Fruit fly (Drosophila melanogaster) whole organism, embryonic: Measurements from ENCODE around the gene CG3529.
A peak's percentile ranks its signal among the peaks of the same experiment; 100 is the strongest.

Experiments used
- ATbp ChIP-seq: fragments of 200-800 bp; sonication (Bioruptor generic); optimal IDR thresholded peaks from 2 replicates; lab custom pipeline; 2017; ENCODE audit warnings: missing biosample characterization, mild to moderate bottlenecking, missing genetic modification characterization, missing genetic modification reagents
- Bgb ChIP-seq: fragments of 200-800 bp; sonication (Bioruptor generic); IDR thresholded peaks from 2 replicates; pipeline ENCODE4 v1.3.6; 2022; ENCODE audit warnings: missing biosample characterization, missing genetic modification characterization; ENCODE audit not compliant: partially characterized antibody
- CG10979 ChIP-seq: fragments of 200-800 bp; sonication (Bioruptor generic); optimal IDR thresholded peaks from 2 replicates; lab custom pipeline; 2018; ENCODE audit warnings: missing biosample characterization, mild to moderate bottlenecking, missing genetic modification characterization, moderate library complexity
- CG11093 ChIP-seq: fragments of 200-800 bp; sonication (Bioruptor generic); IDR thresholded peaks from 3 replicates; pipeline ENCODE4 v1.3.6; 2022; ENCODE audit warnings: missing biosample characterization, missing genetic modification characterization
- CG11398 ChIP-seq: fragments of 200-800 bp; sonication (Bioruptor generic); optimal IDR thresholded peaks from 2 replicates; lab custom pipeline; 2016; ENCODE audit warnings: missing biosample characterization, missing genetic modification characterization
- CG11560 ChIP-seq: fragments of 200-800 bp; sonication (Bioruptor generic); IDR thresholded peaks from 3 replicates; pipeline ENCODE4 v1.3.6; 2022; ENCODE audit warnings: missing biosample characterization, missing genetic modification characterization
- CG12744 ChIP-seq: fragments of 200-800 bp; sonication (Bioruptor generic); optimal IDR thresholded peaks from 2 replicates; lab custom pipeline; 2016; ENCODE audit warnings: missing biosample characterization, missing genetic modification characterization
- CG13775 ChIP-seq: fragments of 200-800 bp; sonication (Bioruptor generic); optimal IDR thresholded peaks from 3 replicates; lab custom pipeline; 2017; ENCODE audit warnings: missing biosample characterization, mild to moderate bottlenecking, missing genetic modification characterization
- CG15269 ChIP-seq: fragments of 200-800 bp; sonication (Bioruptor generic); optimal IDR thresholded peaks from 2 replicates; lab custom pipeline; 2018; ENCODE audit warnings: missing biosample characterization, mild to moderate bottlenecking, missing genetic modification characterization, moderate library complexity
- CG17568 ChIP-seq: fragments of 200-800 bp; sonication (Bioruptor generic); optimal IDR thresholded peaks from 2 replicates; lab custom pipeline; 2018; ENCODE audit warnings: missing biosample characterization, mild to moderate bottlenecking, missing genetic modification characterization, moderate library complexity
- CG18764 ChIP-seq: fragments of 200-800 bp; sonication (Bioruptor generic); optimal IDR thresholded peaks from 3 replicates; lab custom pipeline; 2016; ENCODE audit warnings: missing biosample characterization, missing genetic modification characterization
- CG3407 ChIP-seq: fragments of 200-800 bp; sonication (Bioruptor generic); optimal IDR thresholded peaks from 2 replicates; lab custom pipeline; 2018; ENCODE audit warnings: missing biosample characterization, mild to moderate bottlenecking, missing genetic modification characterization
- CG4282 ChIP-seq: fragments of 200-800 bp; sonication (Bioruptor generic); optimal IDR thresholded peaks from 2 replicates; lab custom pipeline; 2016; ENCODE audit warnings: missing biosample characterization, missing genetic modification characterization
- CG5953 ChIP-seq: fragments of 200-800 bp; sonication (Bioruptor generic); IDR thresholded peaks from 2 replicates; pipeline ENCODE4 v1.3.6; 2022; ENCODE audit warnings: missing biosample characterization, missing genetic modification characterization
- CG6654 ChIP-seq: fragments of 200-800 bp; sonication (Bioruptor generic); optimal IDR thresholded peaks from 2 replicates; lab custom pipeline; 2017; ENCODE audit warnings: missing biosample characterization, mild to moderate bottlenecking, missing genetic modification characterization
- CG7928 ChIP-seq: fragments of 200-800 bp; sonication (Bioruptor generic); optimal IDR thresholded peaks from 2 replicates; lab custom pipeline; 2017; ENCODE audit warnings: missing biosample characterization, mild to moderate bottlenecking, missing genetic modification characterization
- CG9609 ChIP-seq: fragments of 200-800 bp; sonication (Bioruptor generic); optimal IDR thresholded peaks from 3 replicates; lab custom pipeline; 2016; ENCODE audit warnings: missing biosample characterization, missing genetic modification characterization
- Dek ChIP-seq: fragments of 200-800 bp; sonication (Bioruptor generic); optimal IDR thresholded peaks from 3 replicates; lab custom pipeline; 2019; ENCODE audit warnings: missing biosample characterization, mild to moderate bottlenecking, missing genetic modification characterization, moderate library complexity
- E2f1 ChIP-seq: fragments of 200-800 bp; sonication (Bioruptor generic); IDR thresholded peaks from 2 replicates; pipeline ENCODE4 v1.3.6; 2022; ENCODE audit warnings: missing biosample characterization, missing genetic modification characterization
- Elba2 ChIP-seq: fragments of 200-800 bp; sonication (Bioruptor generic); optimal IDR thresholded peaks from 3 replicates; lab custom pipeline; 2016; ENCODE audit warnings: missing biosample characterization, missing genetic modification characterization
- Ets97D ChIP-seq: fragments of 200-800 bp; sonication (Bioruptor generic); optimal IDR thresholded peaks from 3 replicates; lab custom pipeline; 2016; ENCODE audit warnings: missing biosample characterization, missing genetic modification characterization
- Fer3 ChIP-seq: fragments of 200-800 bp; sonication (Bioruptor generic); optimal IDR thresholded peaks from 2 replicates; lab custom pipeline; 2018; ENCODE audit warnings: missing biosample characterization, mild to moderate bottlenecking, missing genetic modification characterization, moderate library complexity
- Hr3 ChIP-seq: fragments of 200-800 bp; sonication (Bioruptor generic); optimal IDR thresholded peaks from 3 replicates; lab custom pipeline; 2016; ENCODE audit warnings: missing biosample characterization, missing genetic modification characterization
- Hsf ChIP-seq: fragments of 200-800 bp; sonication (Bioruptor generic); optimal IDR thresholded peaks from 3 replicates; lab custom pipeline; 2016; ENCODE audit warnings: missing biosample characterization, missing genetic modification characterization
- MTF-1 ChIP-seq: fragments of 200-800 bp; sonication (Bioruptor generic); optimal IDR thresholded peaks from 2 replicates; lab custom pipeline; 2018; ENCODE audit warnings: missing biosample characterization, mild to moderate bottlenecking, missing genetic modification characterization, borderline replicate concordance
- Mad ChIP-seq: fragments of 200-800 bp; sonication (Bioruptor generic); optimal IDR thresholded peaks from 2 replicates; lab custom pipeline; 2016; ENCODE audit warnings: missing biosample characterization, missing genetic modification characterization
- Med ChIP-seq: fragments of 200-800 bp; sonication (Bioruptor generic); peaks from one replicate; lab custom pipeline; 2016; ENCODE audit warnings: missing biosample characterization, missing genetic modification characterization, mild to moderate bottlenecking, inconsistent platforms, moderate library complexity
- PHDP ChIP-seq: fragments of 200-800 bp; sonication (Bioruptor generic); optimal IDR thresholded peaks from 3 replicates; lab custom pipeline; 2018; ENCODE audit warnings: missing biosample characterization, mild to moderate bottlenecking, missing genetic modification characterization, moderate library complexity
- Spps ChIP-seq: fragments of 200-800 bp; sonication (Bioruptor generic); optimal IDR thresholded peaks from 2 replicates; lab custom pipeline; 2018; ENCODE audit warnings: missing biosample characterization, mild to moderate bottlenecking, missing genetic modification characterization
- amos ChIP-seq: fragments of 200-800 bp; sonication (Bioruptor generic); IDR thresholded peaks from 2 replicates; pipeline ENCODE4 v1.3.6; 2022; ENCODE audit warnings: missing biosample characterization, missing genetic modification characterization; ENCODE audit not compliant: partially characterized antibody
- bbx ChIP-seq: fragments of 200-800 bp; sonication (Bioruptor generic); IDR thresholded peaks from 2 replicates; pipeline ENCODE4 v1.3.6; 2022; ENCODE audit warnings: missing biosample characterization, missing genetic modification characterization; ENCODE audit not compliant: partially characterized antibody
- bigmax ChIP-seq: fragments of 200-800 bp; sonication (Bioruptor generic); optimal IDR thresholded peaks from 2 replicates; lab custom pipeline; 2018; ENCODE audit warnings: missing biosample characterization, mild to moderate bottlenecking, missing genetic modification characterization
- br ChIP-seq: fragments of >200 bp; optimal IDR thresholded peaks from 2 replicates; lab custom pipeline; 2017
- btn ChIP-seq: fragments of 200-800 bp; sonication (Bioruptor generic); optimal IDR thresholded peaks from 2 replicates; lab custom pipeline; 2016; ENCODE audit warnings: missing biosample characterization, missing genetic modification characterization
- cad ChIP-seq: fragments of >200 bp; optimal IDR thresholded peaks from 2 replicates; lab custom pipeline; 2017; ENCODE audit warnings: missing biosample characterization, missing genetic modification characterization
- fd102C ChIP-seq: fragments of 200-800 bp; sonication (Bioruptor generic); optimal IDR thresholded peaks from 2 replicates; lab custom pipeline; 2018; ENCODE audit warnings: missing biosample characterization, mild to moderate bottlenecking, missing genetic modification characterization, moderate library complexity
- ham ChIP-seq: fragments of 200-800 bp; sonication (Bioruptor generic); IDR thresholded peaks from 2 replicates; pipeline ENCODE4 v1.3.6; 2022; ENCODE audit warnings: missing biosample characterization, missing genetic modification characterization
- lbe ChIP-seq: fragments of 200-800 bp; sonication (Bioruptor generic); optimal IDR thresholded peaks from 2 replicates; lab custom pipeline; 2016; ENCODE audit warnings: missing biosample characterization, mild to moderate bottlenecking, missing genetic modification characterization
- lilli ChIP-seq: fragments of 200-800 bp; sonication (Bioruptor generic); optimal IDR thresholded peaks from 3 replicates; lab custom pipeline; 2016; ENCODE audit warnings: missing biosample characterization, missing genetic modification characterization
- pfk ChIP-seq: fragments of 200-800 bp; sonication (Bioruptor generic); optimal IDR thresholded peaks from 2 replicates; lab custom pipeline; 2018; ENCODE audit warnings: missing biosample characterization, mild to moderate bottlenecking, missing genetic modification characterization, moderate library complexity
- phol ChIP-seq: fragments of 200-800 bp; sonication (Bioruptor generic); optimal IDR thresholded peaks from 3 replicates; lab custom pipeline; 2018; ENCODE audit warnings: missing biosample characterization, mild to moderate bottlenecking, missing genetic modification characterization, moderate library complexity
- prd ChIP-seq, 3 experiments: fragments of >200 bp in 2 of 3; fragments of 200-800 bp in 1 of 3; sonication (Bioruptor generic) in 1 of 3; optimal IDR thresholded peaks in 2 of 3; IDR thresholded peaks in 1 of 3; 2 replicates in 2 of 3; 3 replicates in 1 of 3; pipeline versions ENCODE4 v1.3.6 to Lab custom; 2017 to 2022; ENCODE audit warnings: missing biosample characterization in 1 of 3, missing genetic modification characterization in 1 of 3
- pros ChIP-seq: fragments of 200-800 bp; sonication (Bioruptor generic); optimal IDR thresholded peaks from 3 replicates; lab custom pipeline; 2019; ENCODE audit warnings: missing biosample characterization, mild to moderate bottlenecking, missing genetic modification characterization, moderate library complexity
- sisA ChIP-seq: fragments of 200-800 bp; sonication (Bioruptor generic); IDR thresholded peaks from 2 replicates; pipeline ENCODE4 v1.3.6; 2022; ENCODE audit warnings: missing biosample characterization, missing genetic modification characterization
- slbo ChIP-seq: fragments of 200-800 bp; sonication (Bioruptor generic); IDR thresholded peaks from 2 replicates; pipeline ENCODE4 v1.3.6; 2022; ENCODE audit warnings: missing biosample characterization, missing genetic modification characterization
- toy ChIP-seq: fragments of 200-800 bp; sonication (Bioruptor generic); IDR thresholded peaks from 2 replicates; pipeline ENCODE4 v1.3.6; 2022; ENCODE audit warnings: missing biosample characterization, missing genetic modification characterization
- trem ChIP-seq: fragments of 200-800 bp; optimal IDR thresholded peaks from 3 replicates; lab custom pipeline; 2019; ENCODE audit warnings: missing biosample characterization, mild to moderate bottlenecking, missing genetic modification characterization, moderate library complexity
- twi ChIP-seq: fragments of 200-800 bp; optimal IDR thresholded peaks from 2 replicates; lab custom pipeline; 2019; ENCODE audit warnings: missing biosample characterization, mild to moderate bottlenecking, missing genetic modification characterization, moderate library complexity
- unc-4 ChIP-seq: fragments of 200-800 bp; sonication (Bioruptor generic); IDR thresholded peaks from 2 replicates; pipeline ENCODE4 v1.3.6; 2022; ENCODE audit warnings: missing biosample characterization, missing genetic modification characterization; ENCODE audit not compliant: partially characterized antibody
- zf30C ChIP-seq: fragments of 200-800 bp; sonication (Bioruptor generic); optimal IDR thresholded peaks from 3 replicates; lab custom pipeline; 2018; ENCODE audit warnings: missing biosample characterization, mild to moderate bottlenecking, missing genetic modification characterization

CG3529 gene

dm6 chr3L:9461670-9462246 is 15.1 kb downstream of the CG3529 start (continued):
- TF ChIP-seq PHDP (tag; lab: Kevin White, UChicago) (peak; percentile 2), Hsf (peak; percentile 29), twi (tag; lab: Kevin White, UChicago) (peak; percentile 11), CG10979 (tag; lab: Kevin White, UChicago) (no peak), sisA (GFP tag; lab: Robert Waterston, UW) (peak; percentile 41), prd (optimal IDR thresholded peaks at IDR 0.05; lab: Kevin White, UChicago) (no peak), prd (GFP tag; IDR thresholded peaks at IDR 0.05; lab: Robert Waterston, UW) (peak; percentile 59), zf30C (GFP tag; lab: Kevin White, UChicago) (no peak), slbo (peak; percentile 59), CG18764 (GFP tag; lab: Kevin White, UChicago) (peak; percentile 28), toy (GFP tag; lab: Robert Waterston, UW) (no peak), pfk (no peak), lilli (GFP tag; lab: Kevin White, UChicago) (no peak), Spps (peak; percentile 12), ham (GFP tag; lab: Robert Waterston, UW) (no peak), Mad (GFP tag; lab: Kevin White, UChicago) (no peak), btn (no peak), Ets97D (GFP tag; lab: Kevin White, UChicago) (no peak), Elba2 (GFP tag; lab: Kevin White, UChicago) (no peak), CG11093 (no peak), CG11398 (GFP tag; lab: Kevin White, UChicago) (no peak), pros (GFP tag; lab: Kevin White, UChicago) (peak; percentile 73), CG5953 (peak; percentile 58; the same call in 1 of the 2 replicates), CG13775 (GFP tag; lab: Kevin White, UChicago) (no peak), unc-4 (no peak), E2f1 (GFP tag; lab: Robert Waterston, UW) (peak; percentile 19; the same call in 1 of the 2 replicates), Fer3 (tag; lab: Kevin White, UChicago) (peak; percentile 17), Bgb (GFP tag; lab: Robert Waterston, UW) (peak; percentile 16; the same call in 1 of the 2 replicates), bbx (GFP tag; lab: Robert Waterston, UW) (0 out of 2 replicates have a peak, but pooled peaks have one; percentile 55), lbe (no peak), bigmax (no peak), CG9609 (GFP tag; lab: Kevin White, UChicago) (peak; percentile 36), amos (GFP tag; lab: Robert Waterston, UW) (no peak), CG15269 (tag; lab: Kevin White, UChicago) (no peak), CG3407 (GFP tag; lab: Kevin White, UChicago) (no peak), Hr3 (GFP tag; lab: Kevin White, UChicago) (no peak), Med (peak; percentile 95), trem (tag; lab: Kevin White, UChicago) (no peak), Dek (tag; lab: Kevin White, UChicago) (no peak), CG6654 (GFP tag; lab: Kevin White, UChicago) (peak; percentile 27), CG11560 (tag; lab: Robert Waterston, UW) (no peak), CG17568 (GFP tag; lab: Kevin White, UChicago) (peak; percentile 7), cad (GFP tag; lab: Kevin White, UChicago) (peak; percentile 100), CG12744 (GFP tag; lab: Kevin White, UChicago) (no peak), CG7928 (GFP tag; lab: Kevin White, UChicago) (no peak), ATbp (GFP tag; lab: Kevin White, UChicago) (no peak), phol (peak; percentile 71), fd102C (peak; percentile 71), br (lab: Kevin White, UChicago) (no peak), CG4282 (GFP tag; lab: Kevin White, UChicago) (no peak), MTF-1 (GFP tag; lab: Kevin White, UChicago) (no peak)
